Fruit fly (Drosophila melanogaster): ENCODE data around the gene Ugt37E1.

Gene Ugt37E1

dm6 chr2L:16819714-16820113 is 23.3 kb downstream of the Ugt37E1 start (continued):
- TF ChIP-seq Vsx1 (GFP tag; optimal IDR thresholded peaks at IDR 0.05) (peak; percentile 62), onecut (GFP tag; IDR thresholded peaks at IDR 0.05) (no peak), CG9609 (GFP tag; optimal IDR thresholded peaks at IDR 0.05) (no peak), CG9437 (GFP tag; optimal IDR thresholded peaks at IDR 0.05) (no peak), CG12155 (GFP tag; optimal IDR thresholded peaks at IDR 0.05) (no peak), Spps (tag; optimal IDR thresholded peaks at IDR 0.05) (no peak), caup (GFP tag; optimal IDR thresholded peaks at IDR 0.05; ENCODE audit: severe bottlenecking) (no peak), ara (GFP tag; IDR thresholded peaks at IDR 0.05) (0 out of 2 replicates have a peak, but pooled peaks have one; percentile 31), Dfd (GFP tag; optimal IDR thresholded peaks at IDR 0.05) (no peak), jing (GFP tag; optimal IDR thresholded peaks at IDR 0.05) (no peak), CG14667 (GFP tag; IDR thresholded peaks at IDR 0.05) (no peak), Antp (GFP tag; optimal IDR thresholded peaks at IDR 0.05) (no peak), MTF-1 (GFP tag; optimal IDR thresholded peaks at IDR 0.05; ENCODE audit: borderline replicate concordance) (no peak), Dad (GFP tag; optimal IDR thresholded peaks at IDR 0.05) (no peak), CG12744 (GFP tag; optimal IDR thresholded peaks at IDR 0.05) (no peak), mam (GFP tag; optimal IDR thresholded peaks at IDR 0.05) (no peak), CG10431 (GFP tag; optimal IDR thresholded peaks at IDR 0.05) (no peak), CG11085 (GFP tag; IDR thresholded peaks at IDR 0.05) (no peak), bcd (GFP tag; optimal IDR thresholded peaks at IDR 0.05) (no peak), YL-1 (GFP tag; optimal IDR thresholded peaks at IDR 0.05) (no peak), Med (GFP tag) (peak; percentile 29), nerfin-1 (tag; optimal IDR thresholded peaks at IDR 0.05) (no peak), Doc3 (GFP tag; IDR thresholded peaks at IDR 0.05; ENCODE audit: partially characterized antibody) (no peak), mirr (GFP tag; optimal IDR thresholded peaks at IDR 0.05) (peak; percentile 68), CG14860 (GFP tag; IDR thresholded peaks at IDR 0.05; ENCODE audit: partially characterized antibody) (no peak), cg (GFP tag; optimal IDR thresholded peaks at IDR 0.05) (no peak), nmo (GFP tag; optimal IDR thresholded peaks at IDR 0.05) (no peak), hkb (optimal IDR thresholded peaks at IDR 0.05) (no peak), hkb (GFP tag; IDR thresholded peaks at IDR 0.05) (no peak), pita (GFP tag; optimal IDR thresholded peaks at IDR 0.05) (no peak), fd102C (GFP tag; optimal IDR thresholded peaks at IDR 0.05) (no peak), B-H2 (GFP tag; optimal IDR thresholded peaks at IDR 0.05) (peak; percentile 77), toy (GFP tag; IDR thresholded peaks at IDR 0.05) (no peak), CG13775 (GFP tag; optimal IDR thresholded peaks at IDR 0.05) (no peak), cato (GFP tag; optimal IDR thresholded peaks at IDR 0.05; ENCODE audit: borderline replicate concordance) (no peak), CG7556 (GFP tag; optimal IDR thresholded peaks at IDR 0.05) (no peak), CHES-1-like (GFP tag; optimal IDR thresholded peaks at IDR 0.05) (no peak), CG16813 (GFP tag; IDR thresholded peaks at IDR 0.05; ENCODE audit: partially characterized antibody) (no peak), Bdp1 (GFP tag; optimal IDR thresholded peaks at IDR 0.05) (no peak), lov (optimal IDR thresholded peaks at IDR 0.05) (no peak), lov (GFP tag; IDR thresholded peaks at IDR 0.05) (no peak), pzg (GFP tag; optimal IDR thresholded peaks at IDR 0.05) (no peak), wor (GFP tag; IDR thresholded peaks at IDR 0.05) (no peak), ems (GFP tag; optimal IDR thresholded peaks at IDR 0.05) (no peak), CG31441 (GFP tag; IDR thresholded peaks at IDR 0.05) (no peak), z (GFP tag; IDR thresholded peaks at IDR 0.05) (peak; percentile 48; the same call in 1 of the 3 replicates), CG12071 (GFP tag; optimal IDR thresholded peaks at IDR 0.05) (peak; percentile 28), eve (GFP tag; optimal IDR thresholded peaks at IDR 0.05) (no peak), pnt (GFP tag; optimal IDR thresholded peaks at IDR 0.05) (no peak), Xbp1 (GFP tag; optimal IDR thresholded peaks at IDR 0.05) (no peak), btn (GFP tag; optimal IDR thresholded peaks at IDR 0.05) (no peak), CG8281 (tag; optimal IDR thresholded peaks at IDR 0.05) (peak; percentile 8)

Data from whole organism, embryonic.